Fruit fly (Drosophila melanogaster): ENCODE data around the gene Trmt61.
A peak's percentile ranks its signal among the peaks of the same experiment; 100 is the strongest.

Trmt61 gene

DNA sequence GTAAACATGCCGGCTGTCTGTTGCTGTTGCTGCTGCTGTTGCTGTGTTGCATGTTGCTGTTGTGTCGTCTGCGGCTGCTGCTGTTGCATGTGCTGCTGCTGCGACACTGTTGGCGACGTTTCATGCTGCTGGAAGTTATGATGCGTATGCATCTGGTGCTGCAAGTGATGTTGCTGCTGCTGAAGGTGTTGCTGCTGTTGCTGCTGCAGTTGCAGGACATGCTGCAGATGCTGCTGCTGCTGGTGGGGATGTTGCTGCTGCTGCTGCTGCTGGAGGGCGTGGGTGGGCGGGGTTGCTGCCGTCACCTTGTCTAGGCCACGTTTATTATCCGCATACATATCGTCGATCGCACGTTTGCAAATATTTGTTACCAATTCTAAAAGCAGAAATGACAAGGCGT is 36.9 kb downstream of the Trmt61 start:
- 0 out of 2 replicates have a peak, but pooled peaks have one; percentile 25 for TF ChIP-seq CG9215 (GFP tag; IDR thresholded peaks at IDR 0.05)
- TF ChIP-seq dan (GFP tag; IDR thresholded peaks at IDR 0.05): 0 out of 2 replicates have a peak, but pooled peaks have one; percentile 11
- no peak for TF ChIP-seq CG17829 (tag; optimal IDR thresholded peaks at IDR 0.05)
- TF ChIP-seq CG1602 (GFP tag; optimal IDR thresholded peaks at IDR 0.05): no peak
- 0 out of 2 replicates have a peak, but pooled peaks have one; percentile 13 for TF ChIP-seq NFAT (GFP tag; IDR thresholded peaks at IDR 0.05)
- no peak for TF ChIP-seq Rx (GFP tag; IDR thresholded peaks at IDR 0.05)
- peak; percentile 28; the same call in 1 of the 3 replicates for TF ChIP-seq dysf (GFP tag; IDR thresholded peaks at IDR 0.05)
- no peak for TF ChIP-seq Jarid2 (GFP tag; optimal IDR thresholded peaks at IDR 0.05)

DNA sequence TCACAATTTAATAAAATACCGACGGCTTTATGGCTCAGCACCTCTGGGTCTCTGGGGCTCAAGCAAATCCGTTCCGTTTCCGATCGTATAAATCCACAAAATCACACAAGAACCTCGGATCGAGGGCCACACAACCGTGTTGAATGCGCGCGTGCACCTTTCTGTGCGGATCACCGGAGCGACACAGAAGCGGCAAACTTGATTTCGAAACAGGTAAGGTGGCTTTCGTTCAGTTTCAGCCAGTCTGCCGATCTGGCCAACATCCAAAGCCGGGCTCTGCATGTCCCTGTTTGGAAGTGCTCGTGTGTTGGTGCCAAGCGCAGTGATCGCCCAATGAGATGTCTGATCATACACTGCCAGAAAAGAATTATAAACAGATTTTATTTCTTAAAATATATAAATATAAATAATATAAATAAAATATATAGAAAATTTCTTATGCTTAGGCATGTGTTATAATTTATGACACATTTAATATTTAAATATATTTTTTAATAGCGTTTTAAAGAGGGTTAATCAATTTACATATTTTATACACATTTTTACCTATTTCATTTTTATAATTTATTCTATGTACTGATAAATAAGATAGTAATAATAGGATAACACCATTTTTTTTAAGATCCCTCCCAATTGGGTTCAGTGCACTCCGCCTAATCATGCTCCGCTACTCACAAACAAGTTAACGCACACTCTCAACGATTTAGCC is 39.4 kb downstream of the Trmt61 start, which contains the start of gene dysf:
dysf (minus strand) TSS at position 210 of the 709 bp plus-strand sequence.
- TF ChIP-seq pan (optimal IDR thresholded peaks at IDR 0.05) (no peak), pan (GFP tag; optimal IDR thresholded peaks at IDR 0.05 in 1 of 2, IDR thresholded peaks at IDR 0.05 in 1 of 2) (peak in 1 of 2 experiments; percentile 50), al (GFP tag; IDR thresholded peaks at IDR 0.05) (peak; percentile 58), CG30020 (tag; optimal IDR thresholded peaks at IDR 0.05) (no peak), CG11085 (GFP tag; IDR thresholded peaks at IDR 0.05) (peak; percentile 18; the same call in 1 of the 2 replicates), disco-r (GFP tag; optimal IDR thresholded peaks at IDR 0.05) (no peak), nerfin-1 (tag; optimal IDR thresholded peaks at IDR 0.05) (peak; percentile 60), sr (GFP tag; IDR thresholded peaks at IDR 0.05) (no peak), CG7556 (GFP tag; optimal IDR thresholded peaks at IDR 0.05) (peak; percentile 80), CG17385 (GFP tag; optimal IDR thresholded peaks at IDR 0.05) (peak; percentile 64), CG18599 (GFP tag; optimal IDR thresholded peaks at IDR 0.05) (peak; percentile 58), CG4707 (GFP tag; optimal IDR thresholded peaks at IDR 0.05) (no peak), CG12659 (GFP tag; optimal IDR thresholded peaks at IDR 0.05) (peak; percentile 72), Ssrp (tag; optimal IDR thresholded peaks at IDR 0.05) (peak; percentile 76), ERR (GFP tag; optimal IDR thresholded peaks at IDR 0.05) (no peak), CG2120 (GFP tag; optimal IDR thresholded peaks at IDR 0.05) (no peak), crc (GFP tag; optimal IDR thresholded peaks at IDR 0.05) (no peak), D (optimal IDR thresholded peaks at IDR 0.05) (no peak), D (GFP tag; optimal IDR thresholded peaks at IDR 0.05) (peak; percentile 56), CG10431 (GFP tag; optimal IDR thresholded peaks at IDR 0.05) (no peak), ap (GFP tag; IDR thresholded peaks at IDR 0.05) (peak; percentile 22; the same call in 1 of the 2 replicates), CG4360 (GFP tag; IDR thresholded peaks at IDR 0.05) (no peak), CG15269 (tag; optimal IDR thresholded peaks at IDR 0.05) (peak; percentile 70), CG14710 (tag; optimal IDR thresholded peaks at IDR 0.05) (peak; percentile 84), bowl (GFP tag; IDR thresholded peaks at IDR 0.05) (no peak), HHEX (GFP tag; optimal IDR thresholded peaks at IDR 0.05) (peak; percentile 54), CG13296 (GFP tag; optimal IDR thresholded peaks at IDR 0.05) (peak; percentile 56), tin (GFP tag; optimal IDR thresholded peaks at IDR 0.05) (peak; percentile 54), CG10979 (tag; optimal IDR thresholded peaks at IDR 0.05) (peak; percentile 89), sc (optimal IDR thresholded peaks at IDR 0.05) (no peak), sc (GFP tag; optimal IDR thresholded peaks at IDR 0.05) (peak; percentile 63), NfI (GFP tag; optimal IDR thresholded peaks at IDR 0.05) (peak; percentile 48), Meics (GFP tag; optimal IDR thresholded peaks at IDR 0.05) (peak; percentile 77), CG13424 (tag; optimal IDR thresholded peaks at IDR 0.05) (peak; percentile 85), Lim3 (GFP tag; IDR thresholded peaks at IDR 0.05) (no peak), Hmr (GFP tag; optimal IDR thresholded peaks at IDR 0.05) (peak; percentile 45), gro (GFP tag; optimal IDR thresholded peaks at IDR 0.05) (no peak), nom (GFP tag; optimal IDR thresholded peaks at IDR 0.05) (peak; percentile 67), BtbVII (GFP tag; optimal IDR thresholded peaks at IDR 0.05) (peak; percentile 38), h (optimal IDR thresholded peaks at IDR 0.05) (no peak), CG14860 (GFP tag; IDR thresholded peaks at IDR 0.05; ENCODE audit: partially characterized antibody) (no peak)
